Fruit fly (Drosophila melanogaster): ENCODE data around the gene Ent3.

Ent3 gene

dm6 chr3L:12843056-12843799, 10.2 kb upstream of the Ent3 start, which contains the start of gene nebu (continued):
- TF ChIP-seq Gug (GFP tag; IDR thresholded peaks at IDR 0.05) (peak; percentile 97), Eip93F (GFP tag; optimal IDR thresholded peaks at IDR 0.05) (peak; percentile 97), lz (GFP tag; optimal IDR thresholded peaks at IDR 0.05) (peak; percentile 99), topi (GFP tag; optimal IDR thresholded peaks at IDR 0.05) (peak; percentile 99), net (GFP tag; optimal IDR thresholded peaks at IDR 0.05) (peak; percentile 99), CG9139 (GFP tag; optimal IDR thresholded peaks at IDR 0.05) (peak; percentile 91), CG8319 (GFP tag; optimal IDR thresholded peaks at IDR 0.05) (peak; percentile 98), CG8632 (GFP tag; optimal IDR thresholded peaks at IDR 0.05) (peak; percentile 98), acj6 (GFP tag; optimal IDR thresholded peaks at IDR 0.05) (peak; percentile 99), CG10669 (GFP tag; optimal IDR thresholded peaks at IDR 0.05) (peak; percentile 97)

dm6 chr3L:12849867-12850301, 3.6 kb upstream of the Ent3 start, which contains the start of the genes CG10948 and Wbp2:
TSS of gene CG10948 (minus strand) at chr3L:12850117.
TSS of gene Wbp2 (plus strand) at chr3L:12850165.
- TF ChIP-seq acj6 (GFP tag; optimal IDR thresholded peaks at IDR 0.05), result no peak
- TF ChIP-seq Eip93F (GFP tag; optimal IDR thresholded peaks at IDR 0.05), result peak; percentile 50
- no peak for TF ChIP-seq Hr39 (GFP tag; optimal IDR thresholded peaks at IDR 0.05)
- TF ChIP-seq pdm3 (GFP tag; optimal IDR thresholded peaks at IDR 0.05), result no peak
- no peak for TF ChIP-seq dac (GFP tag; optimal IDR thresholded peaks at IDR 0.05)
- TF ChIP-seq CG11902 (GFP tag; optimal IDR thresholded peaks at IDR 0.05), result no peak
- peak; percentile 8 for TF ChIP-seq CG8632 (GFP tag; optimal IDR thresholded peaks at IDR 0.05)
- no peak for TF ChIP-seq topi (GFP tag; optimal IDR thresholded peaks at IDR 0.05)
- peak; percentile 29 for TF ChIP-seq CG3032 (tag; optimal IDR thresholded peaks at IDR 0.05)
- TF ChIP-seq CG8119 (GFP tag; IDR thresholded peaks at IDR 0.05), result no peak
- no peak for TF ChIP-seq CG9139 (GFP tag; optimal IDR thresholded peaks at IDR 0.05)
- TF ChIP-seq vri (GFP tag; optimal IDR thresholded peaks at IDR 0.05), result peak; percentile 82
- peak; percentile 10 for TF ChIP-seq Ets96B (tag; optimal IDR thresholded peaks at IDR 0.05)
- TF ChIP-seq CG11762 (GFP tag; optimal IDR thresholded peaks at IDR 0.05; ENCODE audit: insufficient read depth), result no peak
- TF ChIP-seq lz (GFP tag; optimal IDR thresholded peaks at IDR 0.05), result peak; percentile 40
- TF ChIP-seq Smox (GFP tag; optimal IDR thresholded peaks at IDR 0.05), result no peak
- no peak for TF ChIP-seq spab (GFP tag; optimal IDR thresholded peaks at IDR 0.05)
- TF ChIP-seq esn (GFP tag; optimal IDR thresholded peaks at IDR 0.05), result peak; percentile 44
- TF ChIP-seq Ets21C (GFP tag; optimal IDR thresholded peaks at IDR 0.05), result no peak
- peak; percentile 44 for TF ChIP-seq CG6854 (GFP tag; optimal IDR thresholded peaks at IDR 0.05)

dm6 chr3L:12857553-12858122, 4.2 kb downstream of the Ent3 start:
- TF ChIP-seq CG10669 (GFP tag; optimal IDR thresholded peaks at IDR 0.05) (no peak), vri (GFP tag; optimal IDR thresholded peaks at IDR 0.05) (no peak), Sox102F (GFP tag; optimal IDR thresholded peaks at IDR 0.05) (no peak), CG10631 (GFP tag; optimal IDR thresholded peaks at IDR 0.05) (no peak)

dm6 chr3L:12861255-12861899, 7.9 kb downstream of the Ent3 start, which contains the start of gene CG32107:
TSS of gene CG32107 (minus strand) at chr3L:12861305.
- no peak for TF ChIP-seq cyc (GFP tag; optimal IDR thresholded peaks at IDR 0.05)
- TF ChIP-seq fkh (GFP tag; optimal IDR thresholded peaks at IDR 0.05), result no peak
- no peak for TF ChIP-seq CG3919 (GFP tag; optimal IDR thresholded peaks at IDR 0.05)
- no peak for TF ChIP-seq lz (GFP tag; optimal IDR thresholded peaks at IDR 0.05)
- no peak for TF ChIP-seq Met (GFP tag; optimal IDR thresholded peaks at IDR 0.05)
- no peak for TF ChIP-seq svp (GFP tag)
- no peak for TF ChIP-seq CG1621 (tag; optimal IDR thresholded peaks at IDR 0.05)
- no peak for TF ChIP-seq CG8632 (GFP tag; optimal IDR thresholded peaks at IDR 0.05)
- no peak for TF ChIP-seq CG31627 (GFP tag; optimal IDR thresholded peaks at IDR 0.05)
- TF ChIP-seq Smox (GFP tag; optimal IDR thresholded peaks at IDR 0.05), result no peak
- no peak for TF ChIP-seq Lpt (GFP tag; optimal IDR thresholded peaks at IDR 0.05)
- TF ChIP-seq vri (GFP tag; optimal IDR thresholded peaks at IDR 0.05), result peak; percentile 52
- no peak for TF ChIP-seq CG16779 (tag; optimal IDR thresholded peaks at IDR 0.05)
- TF ChIP-seq Eip78C (GFP tag), result peak; percentile 57
- TF ChIP-seq Eip93F (GFP tag; optimal IDR thresholded peaks at IDR 0.05), result no peak
- no peak for TF ChIP-seq CG6854 (GFP tag; optimal IDR thresholded peaks at IDR 0.05)
